Fruit fly (Drosophila melanogaster) whole organism, prepupa: Measurements from ENCODE around the gene CG18586.
A peak's percentile ranks its signal among the peaks of the same experiment; 100 is the strongest.

Source experiments
- CG10631 ChIP-seq: fragments of 200-800 bp; sonication (Bioruptor generic); optimal IDR thresholded peaks from 2 replicates; lab custom pipeline; 2016; ENCODE audit warnings: missing biosample characterization, missing genetic modification characterization
- CG10669 ChIP-seq: fragments of 200-800 bp; sonication (Bioruptor generic); optimal IDR thresholded peaks from 3 replicates; lab custom pipeline; 2018; ENCODE audit warnings: missing biosample characterization, mild to moderate bottlenecking, missing genetic modification characterization, moderate library complexity
- CG11294 ChIP-seq: fragments of 200-800 bp; sonication (Bioruptor generic); IDR thresholded peaks from 2 replicates; pipeline ENCODE4 v1.3.6; 2022; ENCODE audit warnings: missing biosample characterization, missing genetic modification characterization
- CG15336 ChIP-seq: fragments of 200-800 bp; sonication (Bioruptor generic); IDR thresholded peaks from 2 replicates; pipeline ENCODE4 v1.3.6; 2022; ENCODE audit warnings: missing biosample characterization, missing genetic modification characterization
- CG1621 ChIP-seq: fragments of 200-800 bp; sonication (Bioruptor generic); optimal IDR thresholded peaks from 3 replicates; lab custom pipeline; 2018; ENCODE audit warnings: missing biosample characterization, mild to moderate bottlenecking, missing genetic modification characterization
- CG16779 ChIP-seq: fragments of 200-800 bp; sonication (Bioruptor generic); optimal IDR thresholded peaks from 3 replicates; lab custom pipeline; 2017; ENCODE audit warnings: missing biosample characterization, mild to moderate bottlenecking, missing genetic modification characterization
- CG3032 ChIP-seq: fragments of 200-800 bp; optimal IDR thresholded peaks from 2 replicates; lab custom pipeline; 2019; ENCODE audit warnings: missing biosample characterization, mild to moderate bottlenecking, missing genetic modification characterization, moderate library complexity
- CG32006 ChIP-seq: fragments of 200-800 bp; sonication (Bioruptor generic); optimal IDR thresholded peaks from 3 replicates; lab custom pipeline; 2017; ENCODE audit warnings: missing biosample characterization, mild to moderate bottlenecking, missing genetic modification characterization
- CG3919 ChIP-seq: fragments of 200-800 bp; sonication (Bioruptor generic); optimal IDR thresholded peaks from 3 replicates; lab custom pipeline; 2016; ENCODE audit warnings: missing biosample characterization, missing genetic modification characterization
- CG4318 ChIP-seq: fragments of 200-800 bp; sonication (Bioruptor generic); optimal IDR thresholded peaks from 3 replicates; lab custom pipeline; 2017; ENCODE audit warnings: missing biosample characterization, mild to moderate bottlenecking, missing genetic modification characterization
- CG6163 ChIP-seq: fragments of 200-800 bp; sonication (Bioruptor generic); IDR thresholded peaks from 3 replicates; pipeline ENCODE4 v1.3.6; 2022; ENCODE audit warnings: missing biosample characterization, missing genetic modification characterization
- CG6792 ChIP-seq: fragments of 200-800 bp; sonication (Bioruptor generic); optimal IDR thresholded peaks from 3 replicates; lab custom pipeline; 2016; ENCODE audit warnings: missing biosample characterization, missing genetic modification characterization
- CG6808 ChIP-seq: fragments of 200-800 bp; sonication (Bioruptor generic); optimal IDR thresholded peaks from 3 replicates; lab custom pipeline; 2017; ENCODE audit warnings: missing biosample characterization, missing genetic modification characterization, mild to moderate bottlenecking, moderate library complexity, missing genetic modification reagents
- CG6854 ChIP-seq: fragments of 200-800 bp; sonication (Bioruptor generic); optimal IDR thresholded peaks from 2 replicates; lab custom pipeline; 2017; ENCODE audit warnings: missing biosample characterization, mild to moderate bottlenecking, missing genetic modification characterization
- CG7368 ChIP-seq: fragments of 200-800 bp; sonication (Bioruptor generic); optimal IDR thresholded peaks from 3 replicates; lab custom pipeline; 2016; ENCODE audit warnings: missing biosample characterization, missing genetic modification characterization
- CG8119 ChIP-seq: fragments of 200-800 bp; sonication (Bioruptor generic); IDR thresholded peaks from 3 replicates; pipeline ENCODE4 v1.3.6; 2022; ENCODE audit warnings: missing biosample characterization, missing genetic modification characterization
- CG8319 ChIP-seq: fragments of 200-800 bp; sonication (Bioruptor generic); optimal IDR thresholded peaks from 3 replicates; lab custom pipeline; 2016; ENCODE audit warnings: missing biosample characterization, missing genetic modification characterization
- CG9139 ChIP-seq: fragments of 200-800 bp; sonication (Bioruptor generic); optimal IDR thresholded peaks from 3 replicates; lab custom pipeline; 2017; ENCODE audit warnings: missing biosample characterization, mild to moderate bottlenecking, missing genetic modification characterization
- Eip78C ChIP-seq: fragments of 200-800 bp; sonication (Bioruptor generic); peaks from one replicate; lab custom pipeline; 2016; ENCODE audit warnings: missing biosample characterization, missing genetic modification characterization
- Eip93F ChIP-seq: fragments of 200-800 bp; sonication (Bioruptor generic); optimal IDR thresholded peaks from 2 replicates; lab custom pipeline; 2016; ENCODE audit warnings: missing biosample characterization, mild to moderate bottlenecking, missing genetic modification characterization
- Ets21C ChIP-seq: fragments of 200-800 bp; sonication (Bioruptor generic); optimal IDR thresholded peaks from 3 replicates; lab custom pipeline; 2016; ENCODE audit warnings: missing biosample characterization, missing genetic modification characterization
- Ets96B ChIP-seq: fragments of 200-800 bp; optimal IDR thresholded peaks from 2 replicates; lab custom pipeline; 2019; ENCODE audit warnings: missing biosample characterization, mild to moderate bottlenecking, missing genetic modification characterization, moderate library complexity
- Gug ChIP-seq: fragments of 200-800 bp; sonication (Bioruptor generic); IDR thresholded peaks from 2 replicates; pipeline ENCODE4 v1.3.6; 2022; ENCODE audit warnings: missing biosample characterization, missing genetic modification characterization
- Hr38 ChIP-seq: sonication (Bioruptor generic); optimal IDR thresholded peaks from 2 replicates; lab custom pipeline; 2016; ENCODE audit warnings: missing biosample characterization, missing genetic modification characterization
- Hr39 ChIP-seq: fragments of 200-800 bp; sonication (Bioruptor generic); optimal IDR thresholded peaks from 2 replicates; lab custom pipeline; 2016; ENCODE audit warnings: missing biosample characterization, missing genetic modification characterization
- Hr4 ChIP-seq: fragments of 200-800 bp; sonication (Bioruptor generic); optimal IDR thresholded peaks from 3 replicates; lab custom pipeline; 2016; ENCODE audit warnings: missing biosample characterization, missing genetic modification characterization
- Lpt ChIP-seq: fragments of 200-800 bp; sonication (Bioruptor generic); optimal IDR thresholded peaks from 3 replicates; lab custom pipeline; 2016; ENCODE audit warnings: missing biosample characterization, missing genetic modification characterization
- Met ChIP-seq: fragments of 200-800 bp; sonication (Bioruptor generic); optimal IDR thresholded peaks from 3 replicates; lab custom pipeline; 2016; ENCODE audit warnings: missing biosample characterization, missing genetic modification characterization
- Smox ChIP-seq: fragments of 200-800 bp; sonication (Bioruptor generic); optimal IDR thresholded peaks from 3 replicates; lab custom pipeline; 2016; ENCODE audit warnings: missing biosample characterization, missing genetic modification characterization
- Sox14 ChIP-seq: fragments of 200-800 bp; sonication (Bioruptor generic); optimal IDR thresholded peaks from 3 replicates; lab custom pipeline; 2016; ENCODE audit warnings: missing biosample characterization, missing genetic modification characterization
- acj6 ChIP-seq: fragments of 200-800 bp; sonication (Bioruptor generic); optimal IDR thresholded peaks from 3 replicates; lab custom pipeline; 2016; ENCODE audit warnings: missing biosample characterization, missing genetic modification characterization
- cyc ChIP-seq: fragments of 200-800 bp; sonication (Bioruptor generic); optimal IDR thresholded peaks from 3 replicates; lab custom pipeline; 2016; ENCODE audit warnings: missing biosample characterization, missing genetic modification characterization
- eg ChIP-seq: fragments of 200-800 bp; sonication (Bioruptor generic); IDR thresholded peaks from 3 replicates; pipeline ENCODE4 v1.3.6; 2022; ENCODE audit warnings: missing biosample characterization, missing genetic modification characterization
- esn ChIP-seq: fragments of 200-800 bp; sonication (Bioruptor generic); optimal IDR thresholded peaks from 2 replicates; lab custom pipeline; 2016; ENCODE audit warnings: missing biosample characterization, mild to moderate bottlenecking, missing genetic modification characterization, moderate library complexity
- fd59A ChIP-seq: fragments of 200-800 bp; sonication (Bioruptor generic); optimal IDR thresholded peaks from 2 replicates; lab custom pipeline; 2017; ENCODE audit warnings: missing biosample characterization, mild to moderate bottlenecking, missing genetic modification characterization, missing genetic modification reagents
- fd85E ChIP-seq: fragments of 200-800 bp; sonication (Bioruptor generic); optimal IDR thresholded peaks from 3 replicates; lab custom pipeline; 2016; ENCODE audit warnings: missing biosample characterization, missing genetic modification characterization
- lz ChIP-seq: fragments of 200-800 bp; sonication (Bioruptor generic); optimal IDR thresholded peaks from 3 replicates; lab custom pipeline; 2016; ENCODE audit warnings: missing biosample characterization, missing genetic modification characterization
- net ChIP-seq: fragments of 200-800 bp; sonication (Bioruptor generic); optimal IDR thresholded peaks from 3 replicates; lab custom pipeline; 2016; ENCODE audit warnings: missing biosample characterization, missing genetic modification characterization
- pdm3 ChIP-seq: fragments of 200-800 bp; sonication (Bioruptor generic); optimal IDR thresholded peaks from 3 replicates; lab custom pipeline; 2016; ENCODE audit warnings: missing biosample characterization, missing genetic modification characterization
- spab ChIP-seq: fragments of 200-800 bp; sonication (Bioruptor generic); optimal IDR thresholded peaks from 2 replicates; lab custom pipeline; 2017; ENCODE audit warnings: missing biosample characterization, mild to moderate bottlenecking, missing genetic modification characterization, missing genetic modification reagents
- ss ChIP-seq, 2 experiments: fragments of 200-800 bp; sonication (Bioruptor generic); optimal IDR thresholded peaks; 2 replicates in 1 of 2; 3 replicates in 1 of 2; lab custom pipeline; 2017 to 2018; ENCODE audit warnings: mild to moderate bottlenecking in 2 of 2, missing biosample characterization in 2 of 2, missing genetic modification characterization in 2 of 2, moderate library complexity in 1 of 2
- svp ChIP-seq: fragments of 200-800 bp; sonication (Bioruptor generic); peaks from one replicate; lab custom pipeline; 2016; ENCODE audit warnings: missing biosample characterization, missing genetic modification characterization
- topi ChIP-seq: fragments of 200-800 bp; sonication (Bioruptor generic); optimal IDR thresholded peaks from 3 replicates; lab custom pipeline; 2016; ENCODE audit warnings: missing biosample characterization, missing genetic modification characterization
- vri ChIP-seq: fragments of 200-800 bp; sonication (Bioruptor generic); optimal IDR thresholded peaks from 3 replicates; lab custom pipeline; 2016; ENCODE audit warnings: missing biosample characterization, mild to moderate bottlenecking, missing genetic modification characterization

The CG18586 gene

DNA sequence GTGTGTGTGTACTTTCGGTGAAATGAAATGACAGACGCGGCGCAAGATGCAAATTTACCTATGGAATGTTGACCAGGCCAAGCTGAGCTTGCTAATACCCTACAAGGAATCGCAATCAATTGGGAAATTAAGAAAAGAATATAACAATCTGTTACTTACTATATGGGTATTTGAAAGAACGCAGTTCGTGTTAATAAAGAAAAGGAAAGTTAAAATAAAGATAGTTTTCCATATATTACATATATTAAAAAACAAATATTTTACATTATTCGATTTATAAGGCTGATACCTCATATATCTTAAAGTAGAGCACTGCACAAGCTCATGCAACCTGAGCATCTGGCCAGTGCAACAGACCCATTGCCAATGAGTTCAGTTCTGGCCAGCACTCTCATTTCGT, 21.5 kb upstream of the CG18586 start (continued):
- TF ChIP-seq CG3032 (tag; lab: Kevin White, UChicago) (peak; percentile 66), CG1621 (no peak), CG7368 (GFP tag; lab: Kevin White, UChicago) (no peak), lz (GFP tag; lab: Kevin White, UChicago) (peak; percentile 49), CG6808 (GFP tag; lab: Kevin White, UChicago) (peak; percentile 43), Met (GFP tag; lab: Kevin White, UChicago) (peak; percentile 62), Hr39 (GFP tag; lab: Kevin White, UChicago) (peak; percentile 45), cyc (peak; percentile 40)
- TF ChIP-seq, all 60 proteins: peak for 33

DNA sequence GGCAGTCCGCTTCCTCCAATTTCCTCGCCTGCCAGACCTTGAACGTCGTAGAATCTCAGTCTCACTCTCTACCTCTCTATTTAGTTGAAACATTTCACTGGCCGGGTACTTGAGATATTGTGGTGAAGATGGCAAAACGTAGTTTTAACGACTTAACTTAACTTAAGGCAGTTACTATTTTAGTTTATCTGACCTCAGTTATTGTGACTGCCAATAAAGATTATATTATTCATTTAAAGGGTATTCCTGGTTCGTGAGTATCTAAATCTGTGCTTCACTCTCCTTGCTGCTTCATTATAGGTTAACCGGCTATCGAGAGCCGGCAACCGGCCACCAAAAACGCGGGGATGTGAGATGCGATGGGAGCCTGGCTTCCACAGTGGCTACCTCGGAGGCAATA, 18.0 kb upstream of the CG18586 start:
- TF ChIP-seq Eip78C (GFP tag; lab: Kevin White, UChicago) (peak; percentile 57), CG3032 (tag; lab: Kevin White, UChicago) (no peak), CG4318 (GFP tag; lab: Kevin White, UChicago) (no peak), Hr4 (peak; percentile 4), CG10631 (peak; percentile 5), fd59A (GFP tag; lab: Kevin White, UChicago) (no peak), CG15336 (GFP tag; lab: Robert Waterston, UW) (peak; percentile 56), spab (GFP tag; lab: Kevin White, UChicago) (no peak), CG3919 (peak; percentile 7), CG32006 (GFP tag; lab: Kevin White, UChicago) (peak; percentile 39), Hr38 (GFP tag; lab: Kevin White, UChicago) (no peak), CG8119 (GFP tag; lab: Robert Waterston, UW) (peak; percentile 38; the same call in 2 of the 3 replicates)

DNA sequence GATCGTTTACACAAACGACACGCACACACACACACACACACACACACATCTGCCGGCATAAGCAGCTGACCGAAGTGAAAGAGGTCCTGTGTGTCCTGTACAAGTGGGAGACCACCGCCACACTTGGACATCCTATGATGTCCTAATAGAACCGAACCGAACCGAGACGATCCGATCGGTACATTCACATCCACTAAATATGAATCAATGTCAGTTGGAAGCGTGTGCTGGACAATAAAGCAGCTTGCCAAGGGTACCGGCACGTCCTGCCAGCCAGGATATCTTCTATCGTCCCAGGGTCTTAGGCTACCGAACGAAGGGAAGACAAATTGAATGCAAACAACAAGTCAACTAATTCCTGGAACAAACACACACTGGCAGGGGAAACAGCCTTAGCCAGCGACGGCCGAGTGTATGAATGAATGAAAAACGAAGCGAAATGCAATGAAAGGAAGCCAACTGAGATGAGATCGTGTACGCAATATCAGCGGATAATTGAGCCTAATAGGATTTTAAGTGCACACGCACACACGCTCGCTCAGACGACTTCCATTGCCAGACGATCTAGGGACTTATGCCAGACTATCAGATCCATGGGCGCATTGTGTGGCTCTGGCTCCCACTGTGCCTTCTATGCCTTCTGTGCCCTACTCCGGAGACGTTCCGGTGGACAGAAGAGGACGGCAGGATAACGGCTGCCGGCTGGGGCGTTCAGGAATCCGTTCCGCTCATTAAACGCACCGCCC, 16.9 kb upstream of the CG18586 start:
- TF ChIP-seq vri, result no peak

DNA sequence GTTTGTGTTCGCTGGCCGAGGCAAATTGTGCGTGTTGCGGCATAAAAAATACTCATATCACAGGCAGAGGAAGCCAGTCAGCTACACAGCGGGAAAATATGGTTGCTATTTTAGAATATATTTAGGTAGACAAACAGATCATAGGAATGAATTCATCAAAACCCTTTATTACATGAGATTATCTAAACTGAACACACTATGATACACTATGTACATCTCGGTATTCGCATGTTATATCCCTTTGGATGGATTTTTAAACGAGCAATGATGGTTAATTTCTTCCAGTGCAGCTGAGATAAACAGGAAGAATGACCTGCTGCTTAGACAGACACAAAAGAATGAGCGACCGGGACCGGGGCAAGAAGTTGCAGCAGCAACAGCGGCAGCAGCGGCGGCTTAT, 16.2 kb upstream of the CG18586 start:
- TF ChIP-seq CG1621 (no peak), Hr4 (no peak), Ets21C (GFP tag; lab: Kevin White, UChicago) (no peak), CG6792 (GFP tag; lab: Kevin White, UChicago) (peak; percentile 8), Hr39 (GFP tag; lab: Kevin White, UChicago) (peak; percentile 26), CG9139 (GFP tag; lab: Kevin White, UChicago) (no peak), spab (GFP tag; lab: Kevin White, UChicago) (peak; percentile 46), eg (no peak), Met (GFP tag; lab: Kevin White, UChicago) (peak; percentile 37), svp (GFP tag; lab: Kevin White, UChicago) (peak; percentile 72), lz (GFP tag; lab: Kevin White, UChicago) (peak; percentile 11), pdm3 (peak; percentile 0), net (GFP tag; lab: Kevin White, UChicago) (no peak), CG6854 (GFP tag; lab: Kevin White, UChicago) (no peak), CG11294 (GFP tag; lab: Robert Waterston, UW) (no peak), CG3032 (tag; lab: Kevin White, UChicago) (peak; percentile 45), cyc (no peak), topi (GFP tag; lab: Kevin White, UChicago) (peak; percentile 11), fd85E (GFP tag; lab: Kevin White, UChicago) (no peak), Eip93F (GFP tag; lab: Kevin White, UChicago) (no peak), Smox (GFP tag; lab: Kevin White, UChicago) (peak; percentile 13), CG3919 (peak; percentile 26), Eip78C (GFP tag; lab: Kevin White, UChicago) (peak; percentile 77), esn (GFP tag; lab: Kevin White, UChicago) (peak; percentile 34), CG8319 (GFP tag; lab: Kevin White, UChicago) (no peak), CG4318 (GFP tag; lab: Kevin White, UChicago) (no peak), Gug (GFP tag; lab: Robert Waterston, UW) (no peak), acj6 (GFP tag; lab: Kevin White, UChicago) (no peak), CG8119 (GFP tag; lab: Robert Waterston, UW) (no peak), Lpt (GFP tag; lab: Kevin White, UChicago) (no peak), CG15336 (GFP tag; lab: Robert Waterston, UW) (no peak), ss (GFP tag; optimal IDR thresholded peaks at IDR 0.05; lab: Kevin White, UChicago) (peak; percentile 25 to 52), CG6163 (GFP tag; lab: Robert Waterston, UW) (no peak), Sox14 (GFP tag; lab: Kevin White, UChicago) (peak; percentile 29), CG10669 (GFP tag; lab: Kevin White, UChicago) (peak; percentile 52), CG16779 (tag; lab: Kevin White, UChicago) (no peak), Ets96B (peak; percentile 56)
